Worm (Caenorhabditis elegans): Measurements from ENCODE around the gene psme-3.
"Not testable (repeated sequence)": the region's sequence is repeated elsewhere in the genome, so short reads cannot be mapped to it uniquely, and the experiment has no call there.

ce11 chrIII:11614325-11614724 is 46.4 kb downstream of the psme-3 start:
- TF ChIP-seq pqm-1 (tag; optimal IDR thresholded peaks at IDR 0.05); pax-1 (tag; optimal IDR thresholded peaks at IDR 0.05); pat-9 (tag; optimal IDR thresholded peaks at IDR 0.05); fkh-10 (GFP tag; optimal IDR thresholded peaks at IDR 0.05); tbx-2 (tag; optimal IDR thresholded peaks at IDR 0.05); pha-2 (tag; optimal IDR thresholded peaks at IDR 0.05); unc-55 (GFP tag; optimal IDR thresholded peaks at IDR 0.05); ama-1 (optimal IDR thresholded peaks at IDR 0.05); ceh-34 (tag; optimal IDR thresholded peaks at IDR 0.05); C08G9.2 (tag; optimal IDR thresholded peaks at IDR 0.05): not testable (repeated sequence)

Data from whole organism, late embryonic.